Worm (Caenorhabditis elegans): ENCODE results near the gene lep-2.

DNA sequence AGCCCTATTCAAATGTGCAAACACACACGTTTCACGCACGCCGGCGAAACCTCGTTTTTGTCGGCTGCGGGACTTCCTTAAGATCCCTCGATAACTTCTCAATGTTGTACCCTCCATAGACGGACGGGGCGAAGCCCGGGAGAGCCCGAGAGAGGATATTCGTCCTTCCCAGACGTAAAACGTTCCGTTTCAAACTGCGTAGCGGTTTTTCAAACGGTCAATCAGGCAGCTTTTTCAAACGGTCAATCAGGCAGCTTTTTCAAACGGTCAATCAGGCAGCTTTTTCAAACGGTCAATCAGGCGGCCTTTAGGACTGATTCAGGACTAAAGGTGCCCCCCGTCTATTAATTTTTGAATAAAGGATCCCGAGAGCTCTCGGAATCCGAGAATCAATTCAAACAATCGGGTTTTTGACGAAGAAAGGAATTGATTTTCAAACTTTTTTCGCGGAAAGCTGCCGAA is 871 bp upstream of the lep-2 start:
- no peak for TF ChIP-seq mab-5 (tag; optimal IDR thresholded peaks at IDR 0.05)
- no peak for TF ChIP-seq mdl-1 (tag; optimal IDR thresholded peaks at IDR 0.05)
- TF ChIP-seq nhr-11 (tag; optimal IDR thresholded peaks at IDR 0.05), result no peak

Data from whole organism, L2 larva.